Worm (Caenorhabditis elegans) whole organism, L3 larva: ENCODE data around the gene F46B6.6.

Source experiments
- aly-2 ChIP-seq: fragments of 150-350 bp; optimal IDR thresholded peaks from 2 replicates; lab custom pipeline; 2014; ENCODE audit warnings: missing biosample characterization, missing genetic modification characterization
- ceh-82 ChIP-seq: fragments of 150-350 bp; optimal IDR thresholded peaks from 2 replicates; lab custom pipeline; 2014; ENCODE audit warnings: missing biosample characterization, missing genetic modification characterization
- ceh-9 ChIP-seq: sonication (generic microtip); optimal IDR thresholded peaks from 2 replicates; lab custom pipeline; 2018; ENCODE audit warnings: missing biosample characterization, missing genetic modification characterization
- elt-2 ChIP-seq: sonication (generic microtip); optimal IDR thresholded peaks from 2 replicates; lab custom pipeline; 2016; ENCODE audit warnings: missing genetic modification reagents, mild to moderate bottlenecking, missing genetic modification characterization, missing compliant biosample characterization
- fos-1 ChIP-seq: fragments of 150-350 bp; optimal IDR thresholded peaks from 2 replicates; lab custom pipeline; 2014; ENCODE audit warnings: missing biosample characterization, missing genetic modification characterization
- mdl-1 ChIP-seq: fragments of 150-350 bp; optimal IDR thresholded peaks from 2 replicates; lab custom pipeline; 2014; ENCODE audit warnings: missing biosample characterization, missing genetic modification characterization
- mml-1 ChIP-seq: fragments of 150-350 bp; sonication (generic microtip); optimal IDR thresholded peaks from 3 replicates; lab custom pipeline; 2014; ENCODE audit warnings: missing biosample characterization, missing genetic modification characterization
- nhr-11 ChIP-seq: fragments of 150-350 bp; optimal IDR thresholded peaks from 2 replicates; lab custom pipeline; 2014; ENCODE audit warnings: missing biosample characterization, missing genetic modification characterization
- nhr-237 ChIP-seq: fragments of 150-350 bp; optimal IDR thresholded peaks from 2 replicates; lab custom pipeline; 2014; ENCODE audit warnings: missing biosample characterization, missing genetic modification characterization
- nhr-28 ChIP-seq: fragments of 150-350 bp; optimal IDR thresholded peaks from 2 replicates; lab custom pipeline; 2014; ENCODE audit warnings: missing biosample characterization, missing genetic modification characterization
- nhr-43 ChIP-seq: sonication (generic microtip); optimal IDR thresholded peaks from 2 replicates; lab custom pipeline; 2016; ENCODE audit warnings: mild to moderate bottlenecking, missing genetic modification characterization, missing compliant biosample characterization; ENCODE audit not compliant: poor library complexity, severe bottlenecking
- pha-4 ChIP-seq: fragments of 150-350 bp; optimal IDR thresholded peaks from 2 replicates; lab custom pipeline; 2014; ENCODE audit warnings: missing biosample characterization, missing genetic modification reagents, missing genetic modification characterization
- snpc-4 ChIP-seq: fragments of 150-350 bp; optimal IDR thresholded peaks from 2 replicates; lab custom pipeline; 2014; ENCODE audit warnings: missing biosample characterization, missing genetic modification characterization
- ztf-11 ChIP-seq: fragments of 150-350 bp; optimal IDR thresholded peaks from 2 replicates; lab custom pipeline; 2014; ENCODE audit warnings: missing biosample characterization, missing genetic modification characterization

ce11 chrV:9801965-9802364 lies 15.3 kb upstream of the F46B6.6 start, which contains the start of gene F46B6.10:
- TF ChIP-seq mdl-1 (tag; lab: Kevin White, UChicago) (no peak), fos-1 (tag; lab: Kevin White, UChicago) (no peak), pha-4 (no peak), ztf-11 (tag; lab: Kevin White, UChicago) (no peak), snpc-4 (tag; lab: Kevin White, UChicago) (no peak), nhr-28 (tag; lab: Kevin White, UChicago) (no peak), ceh-82 (tag; lab: Kevin White, UChicago) (no peak), elt-2 (tag; lab: Kevin White, UChicago) (no peak), aly-2 (tag; lab: Kevin White, UChicago) (no peak), mml-1 (tag; lab: Kevin White, UChicago) (no peak), nhr-43 (tag; lab: Kevin White, UChicago) (no peak), nhr-237 (no peak), ceh-9 (tag; lab: Kevin White, UChicago) (no peak), nhr-11 (tag; lab: Kevin White, UChicago) (no peak)
